Worm (Caenorhabditis elegans): ENCODE data around the gene toe-2.

toe-2 gene

DNA sequence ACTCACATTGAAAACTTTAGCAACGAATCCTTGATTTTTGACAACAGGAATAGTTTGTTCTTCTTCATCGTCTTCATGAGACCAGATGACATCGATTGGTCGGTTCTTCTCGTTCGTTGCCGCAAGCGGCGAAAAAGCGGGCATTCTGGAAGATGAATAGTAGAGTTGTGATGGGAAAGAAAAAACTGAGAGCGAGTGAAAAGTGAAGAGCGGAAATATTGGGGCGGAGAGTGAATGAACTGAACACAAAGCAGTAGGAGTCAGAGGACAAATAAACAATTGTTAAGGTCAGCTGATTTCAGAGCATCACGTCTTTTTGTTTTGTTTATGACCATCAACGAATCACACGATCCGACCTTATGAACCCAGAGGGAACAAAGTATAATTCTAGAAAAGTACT lies 40.1 kb upstream of the toe-2 start, which contains the start of gene F18C5.10:
F18C5.10 (minus strand) TSS at position 145 of the 400 bp plus-strand sequence.
- TF ChIP-seq dmd-6 (GFP tag; IDR thresholded peaks at IDR 0.05) (0 out of 2 replicates have a peak, but pooled peaks have one; percentile 12), tag-97 (GFP tag; IDR thresholded peaks at IDR 0.05) (no peak), lin-29 (GFP tag; IDR thresholded peaks at IDR 0.05) (no peak), ama-1 (optimal IDR thresholded peaks at IDR 0.05) (peak; percentile 79), hlh-30 (tag; optimal IDR thresholded peaks at IDR 0.05; ENCODE audit: insufficient read depth) (peak; percentile 91), cey-2 (tag; optimal IDR thresholded peaks at IDR 0.05; ENCODE audit: borderline replicate concordance, insufficient read depth) (no peak), hlh-11 (tag; optimal IDR thresholded peaks at IDR 0.05) (peak; percentile 10), dmd-8 (GFP tag; IDR thresholded peaks at IDR 0.05) (no peak), zip-2 (tag; optimal IDR thresholded peaks at IDR 0.05) (no peak), ZK337.2 (GFP tag; IDR thresholded peaks at IDR 0.05) (0 out of 2 replicates have a peak, but pooled peaks have one; percentile 3), nhr-11 (tag; optimal IDR thresholded peaks at IDR 0.05) (peak; percentile 35), lin-15B (tag; optimal IDR thresholded peaks at IDR 0.05) (no peak), tra-1 (GFP tag; IDR thresholded peaks at IDR 0.05) (0 out of 2 replicates have a peak, but pooled peaks have one; percentile 54), daf-16 (GFP tag; optimal IDR thresholded peaks at IDR 0.05) (no peak), daf-16 (tag; optimal IDR thresholded peaks at IDR 0.05) (peak; percentile 20), Y5F2A.4 (GFP tag; optimal IDR thresholded peaks at IDR 0.05) (no peak), dve-1 (tag; optimal IDR thresholded peaks at IDR 0.05; ENCODE audit: insufficient read depth) (peak; percentile 18), ceh-62 (tag; optimal IDR thresholded peaks at IDR 0.05) (no peak)

DNA sequence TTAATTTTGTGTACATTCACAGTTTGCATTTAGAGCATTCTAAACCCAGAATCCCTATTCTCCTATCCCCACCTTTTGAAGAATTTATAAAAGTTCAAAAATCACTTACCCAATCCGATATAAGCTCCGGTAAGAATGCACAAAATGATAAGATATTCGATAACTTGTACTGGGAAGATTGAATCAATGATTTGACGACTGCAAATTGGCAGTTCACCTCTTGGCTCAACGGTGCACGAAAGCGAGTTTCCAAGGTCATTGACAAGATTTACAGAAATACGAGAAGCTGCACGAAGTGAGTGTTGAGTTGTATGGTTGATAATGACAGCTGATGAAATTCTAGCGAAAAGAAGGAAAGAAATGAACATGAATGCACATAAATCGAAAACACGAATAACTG lies 39.1 kb upstream of the toe-2 start:
- TF ChIP-seq aha-1 (tag) = peak; percentile 74
- peak in 1 of 2 experiments; percentile 67 for TF ChIP-seq unc-62 (GFP tag; optimal IDR thresholded peaks at IDR 0.05 in 1 of 2)
- no peak for TF ChIP-seq unc-62 (tag; optimal IDR thresholded peaks at IDR 0.05)
- no peak for TF ChIP-seq lim-7 (GFP tag; IDR thresholded peaks at IDR 0.05)

DNA sequence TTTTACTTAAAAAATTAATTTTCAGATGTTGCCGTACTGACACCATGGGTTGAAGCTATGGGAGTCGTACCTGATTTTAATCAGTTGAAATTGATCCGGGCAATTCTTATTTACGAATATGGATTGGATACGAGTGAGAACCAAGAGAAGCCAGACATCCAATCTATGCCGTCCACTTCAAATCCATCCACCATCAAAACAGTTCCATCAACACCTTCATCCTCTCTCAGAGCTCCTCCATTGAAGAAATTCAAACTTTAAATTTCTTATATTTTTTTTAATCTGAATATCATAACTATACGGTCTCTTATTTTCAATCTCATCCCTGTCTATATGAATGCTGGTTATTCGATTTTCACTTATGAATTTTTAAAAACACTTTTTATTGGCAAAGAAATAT lies 37.7 kb upstream of the toe-2 start:
- TF ChIP-seq nhr-25 (tag; optimal IDR thresholded peaks at IDR 0.05; ENCODE audit: borderline replicate concordance, insufficient read depth) = no peak
- 0 out of 2 replicates have a peak, but pooled peaks have one; percentile 15 for TF ChIP-seq zfp-3 (GFP tag; conservative IDR thresholded peaks at IDR 0.05)
- no peak for TF ChIP-seq hlh-30 (tag; optimal IDR thresholded peaks at IDR 0.05; ENCODE audit: insufficient read depth)
- no peak for TF ChIP-seq unc-130 (GFP tag; optimal IDR thresholded peaks at IDR 0.05)
- TF ChIP-seq nhr-28 (tag; optimal IDR thresholded peaks at IDR 0.05) = no peak
- TF ChIP-seq egl-43 (GFP tag; IDR thresholded peaks at IDR 0.05) = no peak
- peak in 1 of 2 experiments; percentile 23 for TF ChIP-seq daf-16 (GFP tag; optimal IDR thresholded peaks at IDR 0.05)
- no peak for TF ChIP-seq daf-16 (tag; optimal IDR thresholded peaks at IDR 0.05)
- TF ChIP-seq pha-4 (GFP tag; IDR thresholded peaks at IDR 0.05) = no peak
- no peak for TF ChIP-seq pha-4 (tag; optimal IDR thresholded peaks at IDR 0.05)
- TF ChIP-seq T26A8.4 (GFP tag; IDR thresholded peaks at IDR 0.05) = no peak

DNA sequence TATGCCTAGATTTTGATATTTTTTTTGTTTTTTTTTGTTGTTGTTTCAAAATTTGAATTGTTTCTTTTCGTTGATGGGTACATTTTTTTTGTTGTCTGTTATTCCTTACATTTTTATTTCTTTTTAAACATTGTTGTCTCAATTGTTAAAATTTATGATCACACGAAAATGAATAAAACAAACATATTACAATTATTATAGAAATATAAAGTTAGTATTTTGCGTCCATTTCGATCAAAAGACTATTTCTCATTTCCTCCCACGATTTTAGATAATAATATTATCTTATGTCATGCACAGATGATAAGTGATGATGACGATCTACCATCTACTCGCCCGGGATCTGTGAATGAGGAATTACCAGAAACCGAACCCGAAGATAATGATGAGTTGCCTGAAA lies 33.5 kb upstream of the toe-2 start, which contains the start of gene wrn-1:
wrn-1 (plus strand) TSS at position 301 of the 400 bp plus-strand sequence.
- TF ChIP-seq T20F7.1 (GFP tag; optimal IDR thresholded peaks at IDR 0.05) = no peak

ce11 chrII:6544842-6545410 lies 23.7 kb upstream of the toe-2 start, which contains the start of gene lron-15:
lron-15 (minus strand) TSS chrII:6544892.
- TF ChIP-seq T26A8.4 (GFP tag; IDR thresholded peaks at IDR 0.05) = no peak
- no peak for TF ChIP-seq T20F7.1 (GFP tag; optimal IDR thresholded peaks at IDR 0.05)
- no peak for TF ChIP-seq daf-8 (GFP tag; IDR thresholded peaks at IDR 0.05)
- TF ChIP-seq ceh-20 (GFP tag; IDR thresholded peaks at IDR 0.05) = no peak
- no peak for TF ChIP-seq mdt-29 (GFP tag; IDR thresholded peaks at IDR 0.05)
- TF ChIP-seq dmd-6 (GFP tag; IDR thresholded peaks at IDR 0.05) = no peak
- TF ChIP-seq hif-1 (tag; optimal IDR thresholded peaks at IDR 0.05) = no peak
- no peak for TF ChIP-seq pha-4 (GFP tag; IDR thresholded peaks at IDR 0.05)
- no peak for TF ChIP-seq pha-4 (tag; optimal IDR thresholded peaks at IDR 0.05)
- no peak for TF ChIP-seq rbr-2 (tag; optimal IDR thresholded peaks at IDR 0.05)
- TF ChIP-seq dpl-1 (GFP tag; optimal IDR thresholded peaks at IDR 0.05) = no peak
- no peak for TF ChIP-seq ceh-82 (tag; optimal IDR thresholded peaks at IDR 0.05)
- no peak for TF ChIP-seq madf-5 (GFP tag; IDR thresholded peaks at IDR 0.05)
- TF ChIP-seq nhr-102 (tag; optimal IDR thresholded peaks at IDR 0.05) = no peak
- TF ChIP-seq zip-11 (GFP tag; IDR thresholded peaks at IDR 0.05) = no peak
- TF ChIP-seq pqm-1 (tag; optimal IDR thresholded peaks at IDR 0.05) = no peak
- no peak for TF ChIP-seq F49E8.2 (tag; optimal IDR thresholded peaks at IDR 0.05; ENCODE audit: borderline replicate concordance)
- no peak for TF ChIP-seq spr-3 (GFP tag; optimal IDR thresholded peaks at IDR 0.05)
- no peak for TF ChIP-seq nhr-28 (tag; optimal IDR thresholded peaks at IDR 0.05)

All from whole organism, L4 larva.